Fruit fly (Drosophila melanogaster) whole organism, adult: ENCODE measurements around the gene CG44261.

ENCODE experiments used
- CG12768 ChIP-seq: fragments of 200-800 bp; sonication (Bioruptor generic); optimal IDR thresholded peaks from 2 replicates; lab custom pipeline; 2017; ENCODE audit warnings: missing biosample characterization, missing genetic modification characterization, mild to moderate bottlenecking, moderate library complexity, missing genetic modification reagents
- CG33017 ChIP-seq: fragments of 200-800 bp; sonication (Bioruptor generic); optimal IDR thresholded peaks from 2 replicates; lab custom pipeline; 2018; ENCODE audit warnings: missing biosample characterization, mild to moderate bottlenecking, missing genetic modification characterization, moderate library complexity
- CG7045 ChIP-seq: fragments of 200-800 bp; sonication (Bioruptor generic); optimal IDR thresholded peaks from 2 replicates; lab custom pipeline; 2017; ENCODE audit warnings: missing biosample characterization, mild to moderate bottlenecking, missing genetic modification characterization
- Clk ChIP-seq: fragments of 200-800 bp; sonication (Bioruptor generic); optimal IDR thresholded peaks from 2 replicates; lab custom pipeline; 2017; ENCODE audit warnings: missing biosample characterization, missing genetic modification characterization
- Hr96 ChIP-seq: fragments of 200-800 bp; sonication (Bioruptor generic); optimal IDR thresholded peaks from 2 replicates; lab custom pipeline; 2016; ENCODE audit warnings: missing biosample characterization, missing genetic modification characterization
- Mnt ChIP-seq: fragments of 200-800 bp; sonication (Bioruptor generic); optimal IDR thresholded peaks from 2 replicates; lab custom pipeline; 2016; ENCODE audit warnings: missing biosample characterization, mild to moderate bottlenecking, missing genetic modification characterization
- cic ChIP-seq: fragments of 200-800 bp; sonication (Bioruptor generic); optimal IDR thresholded peaks from 2 replicates; lab custom pipeline; 2017; ENCODE audit warnings: missing biosample characterization, mild to moderate bottlenecking, missing genetic modification characterization, moderate library complexity
- kay ChIP-seq: fragments of 200-800 bp; sonication (Bioruptor generic); peaks from one replicate; lab custom pipeline; 2016; ENCODE audit warnings: missing biosample characterization, missing genetic modification characterization, borderline replicate concordance
- tj ChIP-seq: fragments of 200-800 bp; sonication (Bioruptor generic); optimal IDR thresholded peaks from 3 replicates; lab custom pipeline; 2017; ENCODE audit warnings: missing biosample characterization, mild to moderate bottlenecking, missing genetic modification characterization, moderate library complexity
- toe ChIP-seq: fragments of 200-800 bp; sonication (Bioruptor generic); optimal IDR thresholded peaks from 2 replicates; lab custom pipeline; 2016; ENCODE audit warnings: missing biosample characterization, missing genetic modification characterization

DNA sequence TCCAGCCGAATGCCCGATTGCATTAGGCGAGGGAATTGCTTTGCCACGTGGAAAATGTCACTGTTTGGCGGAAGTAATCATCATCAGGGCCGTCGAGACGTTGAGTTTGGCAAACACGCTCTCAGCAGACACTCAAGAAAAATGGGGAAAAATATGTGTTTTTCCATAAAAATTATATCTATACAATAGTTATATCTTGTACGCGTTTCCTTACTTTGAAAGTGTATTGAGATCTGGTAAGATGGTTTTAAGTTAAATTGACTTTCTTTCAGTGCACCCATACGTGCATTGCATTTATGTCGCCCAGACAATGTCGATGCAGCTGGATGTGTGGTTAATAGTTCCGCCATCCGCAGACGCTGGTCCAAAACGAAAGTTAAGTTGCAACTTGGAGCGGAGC, 22.0 kb downstream of the CG44261 start:
- no peak for TF ChIP-seq toe (GFP tag; lab: Kevin White, UChicago)
- TF ChIP-seq CG33017, result no peak
- TF ChIP-seq tj (GFP tag; lab: Kevin White, UChicago), result no peak
- TF ChIP-seq kay (GFP tag; lab: Kevin White, UChicago), result no peak
- TF ChIP-seq CG7045 (GFP tag; lab: Kevin White, UChicago), result no peak
- TF ChIP-seq CG12768 (GFP tag; lab: Kevin White, UChicago), result no peak
- no peak for TF ChIP-seq Clk (GFP tag; lab: Kevin White, UChicago)
- TF ChIP-seq Hr96 (GFP tag; lab: Kevin White, UChicago), result no peak
- no peak for TF ChIP-seq cic (GFP tag; lab: Kevin White, UChicago)
- TF ChIP-seq Mnt (GFP tag; lab: Kevin White, UChicago), result no peak
